Fruit fly (Drosophila melanogaster): Measurements from ENCODE around the gene rdgA.
A peak's percentile ranks its signal among the peaks of the same experiment; 100 is the strongest.

rdgA gene

dm6 chrX:8891565-8892276 lies 15.1 kb upstream of the rdgA start (continued):
- no peak for TF ChIP-seq Myb (GFP tag; optimal IDR thresholded peaks at IDR 0.05)
- no peak for TF ChIP-seq kay (GFP tag; optimal IDR thresholded peaks at IDR 0.05)
- TF ChIP-seq CG17612 (GFP tag; IDR thresholded peaks at IDR 0.05) = no peak; the same call in 1 of the 2 replicates
- TF ChIP-seq CG12942 (GFP tag; optimal IDR thresholded peaks at IDR 0.05) = peak; percentile 63
- no peak for TF ChIP-seq CG17912 (GFP tag; optimal IDR thresholded peaks at IDR 0.05)
- peak; percentile 60; the same call in 1 of the 2 replicates for TF ChIP-seq rib (GFP tag; IDR thresholded peaks at IDR 0.05)
- peak; percentile 61; the same call in 1 of the 2 replicates for TF ChIP-seq E2f2 (GFP tag; IDR thresholded peaks at IDR 0.05)
- peak; percentile 62 for TF ChIP-seq Blimp-1 (GFP tag; optimal IDR thresholded peaks at IDR 0.05)
- peak; percentile 42 for TF ChIP-seq Vsx1 (GFP tag; optimal IDR thresholded peaks at IDR 0.05)
- TF ChIP-seq Hr39 (optimal IDR thresholded peaks at IDR 0.05) = no peak
- TF ChIP-seq gsb (GFP tag; IDR thresholded peaks at IDR 0.05) = no peak
- no peak for TF ChIP-seq CkIIα-i1 (GFP tag; IDR thresholded peaks at IDR 0.05)
- peak; percentile 79 for TF ChIP-seq fd96Cb (tag; optimal IDR thresholded peaks at IDR 0.05)
- peak; percentile 12 for TF ChIP-seq stwl (tag; optimal IDR thresholded peaks at IDR 0.05)
- no peak for TF ChIP-seq CG18011 (GFP tag; optimal IDR thresholded peaks at IDR 0.05)
- no peak for TF ChIP-seq CG11398 (GFP tag; optimal IDR thresholded peaks at IDR 0.05)
- TF ChIP-seq dm (GFP tag; optimal IDR thresholded peaks at IDR 0.05) = peak; percentile 4
- TF ChIP-seq gem (tag; optimal IDR thresholded peaks at IDR 0.05) = peak; percentile 89
- peak; percentile 66 for TF ChIP-seq Hr3 (GFP tag; optimal IDR thresholded peaks at IDR 0.05)
- TF ChIP-seq CG31441 (GFP tag; IDR thresholded peaks at IDR 0.05) = peak; percentile 80
- peak; percentile 4 for TF ChIP-seq Dip3 (GFP tag; optimal IDR thresholded peaks at IDR 0.05)
- TF ChIP-seq Poxn (GFP tag; IDR thresholded peaks at IDR 0.05) = no peak
- peak; percentile 78 for TF ChIP-seq az2 (GFP tag; optimal IDR thresholded peaks at IDR 0.05)
- peak; percentile 54; the same call in 1 of the 3 replicates for TF ChIP-seq Mrtf (GFP tag; IDR thresholded peaks at IDR 0.05)
- peak; percentile 82 for TF ChIP-seq CG7839 (tag; optimal IDR thresholded peaks at IDR 0.05)
- no peak for TF ChIP-seq repo (GFP tag; optimal IDR thresholded peaks at IDR 0.05)
- peak; percentile 57 for TF ChIP-seq CG10267 (tag; optimal IDR thresholded peaks at IDR 0.05)
- peak; percentile 79 for TF ChIP-seq CG2712 (tag; optimal IDR thresholded peaks at IDR 0.05)
- peak; percentile 57 for TF ChIP-seq ewg (GFP tag; optimal IDR thresholded peaks at IDR 0.05)
- TF ChIP-seq fd3F (GFP tag; optimal IDR thresholded peaks at IDR 0.05) = peak; percentile 60
- peak; percentile 48 for TF ChIP-seq cato (GFP tag; optimal IDR thresholded peaks at IDR 0.05; ENCODE audit: borderline replicate concordance)
- TF ChIP-seq CG4360 (GFP tag; IDR thresholded peaks at IDR 0.05) = peak; percentile 98
- no peak for TF ChIP-seq MTF-1 (GFP tag; optimal IDR thresholded peaks at IDR 0.05; ENCODE audit: borderline replicate concordance)
- peak; percentile 67 for TF ChIP-seq H2.0 (GFP tag; IDR thresholded peaks at IDR 0.05)
- TF ChIP-seq Max (GFP tag; optimal IDR thresholded peaks at IDR 0.05) = peak; percentile 66
- TF ChIP-seq B-H1 (GFP tag; IDR thresholded peaks at IDR 0.05) = peak; percentile 59
- TF ChIP-seq pita (GFP tag; optimal IDR thresholded peaks at IDR 0.05) = no peak
- TF ChIP-seq Gug (GFP tag; IDR thresholded peaks at IDR 0.05) = peak; percentile 52; the same call in 3 of the 4 replicates
- peak; percentile 40 for TF ChIP-seq nerfin-1 (tag; optimal IDR thresholded peaks at IDR 0.05)
- peak; percentile 49 for TF ChIP-seq chm (GFP tag; IDR thresholded peaks at IDR 0.05)
- TF ChIP-seq CG1233 (GFP tag; optimal IDR thresholded peaks at IDR 0.05) = peak; percentile 60
- TF ChIP-seq maf-S (GFP tag; optimal IDR thresholded peaks at IDR 0.05) = peak; percentile 20
- no peak for TF ChIP-seq crc (GFP tag; optimal IDR thresholded peaks at IDR 0.05)
- TF ChIP-seq CG2202 (tag; optimal IDR thresholded peaks at IDR 0.05) = peak; percentile 31
- TF ChIP-seq lbe (GFP tag; optimal IDR thresholded peaks at IDR 0.05) = peak; percentile 6
- no peak for TF ChIP-seq Dip2 (GFP tag; IDR thresholded peaks at IDR 0.05)
- peak in 1 of 2 experiments; percentile 18 for TF ChIP-seq crp (GFP tag; optimal IDR thresholded peaks at IDR 0.05)
- no peak for TF ChIP-seq sc (optimal IDR thresholded peaks at IDR 0.05)
- TF ChIP-seq sc (GFP tag; optimal IDR thresholded peaks at IDR 0.05) = peak; percentile 36
- no peak for TF ChIP-seq CG1832 (GFP tag; optimal IDR thresholded peaks at IDR 0.05)

Data from whole organism, embryonic.